Worm (Caenorhabditis elegans) whole organism, mixed stage, embryonic: ENCODE measurements around the gene paic-1.

Source experiments
- M03D4.4 ChIP-seq: sonication (generic microtip); optimal IDR thresholded peaks from 2 replicates; lab custom pipeline; 2017; ENCODE audit warnings: mild to moderate bottlenecking, missing genetic modification characterization, missing compliant biosample characterization
- bed-3 ChIP-seq: fragments of 200-800 bp; sonication (Bioruptor generic); optimal IDR thresholded peaks from 3 replicates; lab custom pipeline; 2018; ENCODE audit warnings: mild to moderate bottlenecking, missing genetic modification characterization, moderate library complexity, missing compliant biosample characterization
- blmp-1 ChIP-seq: fragments of 150-350 bp; optimal IDR thresholded peaks from 2 replicates; lab custom pipeline; 2014; ENCODE audit warnings: missing biosample characterization, missing genetic modification characterization
- ceh-43 ChIP-seq: fragments of 200-800 bp; sonication (Bioruptor generic); optimal IDR thresholded peaks from 2 replicates; lab custom pipeline; 2018; ENCODE audit warnings: mild to moderate bottlenecking, missing genetic modification characterization, moderate library complexity, missing compliant biosample characterization
- ceh-83 ChIP-seq: fragments of 200-800 bp; sonication (Bioruptor generic); optimal IDR thresholded peaks from 2 replicates; lab custom pipeline; 2018; ENCODE audit warnings: mild to moderate bottlenecking, missing genetic modification characterization, missing compliant biosample characterization
- ces-1 ChIP-seq: fragments of 150-350 bp; optimal IDR thresholded peaks from 2 replicates; lab custom pipeline; 2014; ENCODE audit warnings: missing biosample characterization, missing genetic modification reagents, missing genetic modification characterization
- elt-1 ChIP-seq: sonication (generic microtip); optimal IDR thresholded peaks from 2 replicates; lab custom pipeline; 2017; ENCODE audit warnings: missing genetic modification characterization, mild to moderate bottlenecking, missing compliant biosample characterization, antibody characterized with exemption, moderate library complexity, borderline replicate concordance; ENCODE audit not compliant: insufficient read depth
- elt-3 ChIP-seq: fragments of 150-350 bp; optimal IDR thresholded peaks from 2 replicates; lab custom pipeline; 2014; ENCODE audit warnings: missing biosample characterization, missing genetic modification characterization
- ham-2 ChIP-seq: fragments of 200-800 bp; sonication (Bioruptor generic); optimal IDR thresholded peaks from 2 replicates; lab custom pipeline; 2018; ENCODE audit warnings: mild to moderate bottlenecking, missing genetic modification characterization, missing compliant biosample characterization
- lin-13 ChIP-seq: fragments of 150-350 bp; optimal IDR thresholded peaks from 2 replicates; lab custom pipeline; 2014; ENCODE audit warnings: missing biosample characterization, missing genetic modification characterization
- lin-32 ChIP-seq: fragments of 200-800 bp; sonication (Bioruptor generic); optimal IDR thresholded peaks from 2 replicates; lab custom pipeline; 2018; ENCODE audit warnings: mild to moderate bottlenecking, missing genetic modification characterization, missing compliant biosample characterization
- lsy-2 ChIP-seq: fragments of 150-350 bp; optimal IDR thresholded peaks from 2 replicates; lab custom pipeline; 2014; ENCODE audit warnings: missing biosample characterization, missing genetic modification characterization
- mab-5 ChIP-seq: fragments of 150-350 bp; optimal IDR thresholded peaks from 2 replicates; lab custom pipeline; 2014; ENCODE audit warnings: missing biosample characterization, missing genetic modification characterization
- mls-2 ChIP-seq: sonication (generic microtip); optimal IDR thresholded peaks from 2 replicates; lab custom pipeline; 2016; ENCODE audit warnings: mild to moderate bottlenecking, missing genetic modification characterization, moderate library complexity, missing compliant biosample characterization
- nhr-12 ChIP-seq: fragments of 150-350 bp; optimal IDR thresholded peaks from 2 replicates; lab custom pipeline; 2014; ENCODE audit warnings: missing biosample characterization, missing genetic modification characterization
- nhr-2 ChIP-seq: fragments of 150-350 bp; optimal IDR thresholded peaks from 2 replicates; lab custom pipeline; 2014; ENCODE audit warnings: missing biosample characterization, missing genetic modification characterization
- nhr-237 ChIP-seq: fragments of 150-350 bp; optimal IDR thresholded peaks from 2 replicates; lab custom pipeline; 2014; ENCODE audit warnings: missing biosample characterization, missing genetic modification characterization
- nhr-28 ChIP-seq: fragments of 150-350 bp; optimal IDR thresholded peaks from 2 replicates; lab custom pipeline; 2014; ENCODE audit warnings: missing biosample characterization, missing genetic modification characterization
- pha-4 ChIP-seq: fragments of 150-350 bp; optimal IDR thresholded peaks from 2 replicates; lab custom pipeline; 2018; ENCODE audit warnings: missing biosample characterization, missing genetic modification reagents, missing genetic modification characterization
- sem-2 ChIP-seq: fragments of 200-800 bp; sonication (Bioruptor generic); optimal IDR thresholded peaks from 2 replicates; lab custom pipeline; 2018; ENCODE audit warnings: mild to moderate bottlenecking, missing genetic modification characterization, missing compliant biosample characterization
- snpc-4 ChIP-seq: fragments of 150-350 bp; optimal IDR thresholded peaks from 2 replicates; lab custom pipeline; 2014; ENCODE audit warnings: missing biosample characterization, missing genetic modification characterization
- unc-39 ChIP-seq: fragments of 150-350 bp; optimal IDR thresholded peaks from 2 replicates; lab custom pipeline; 2014; ENCODE audit warnings: missing biosample characterization, missing genetic modification characterization
- unc-62 ChIP-seq: fragments of 150-350 bp; optimal IDR thresholded peaks from 2 replicates; lab custom pipeline; 2014; ENCODE audit warnings: missing biosample characterization, missing genetic modification reagents, missing genetic modification characterization
- zip-8 ChIP-seq: fragments of 150-350 bp; optimal IDR thresholded peaks from 2 replicates; lab custom pipeline; 2014; ENCODE audit warnings: missing biosample characterization, missing genetic modification characterization
- ztf-11 ChIP-seq: fragments of 150-350 bp; optimal IDR thresholded peaks from 2 replicates; lab custom pipeline; 2014; ENCODE audit warnings: missing biosample characterization, missing genetic modification characterization

The paic-1 gene

ce11 chrII:4372406-4372805, at the start of gene paic-1:
Gene paic-1, minus strand, starts transcription at chrII:4372525.
- TF ChIP-seq M03D4.4 (tag; lab: Kevin White, UChicago) (no peak), snpc-4 (no peak), lin-32 (GFP tag; lab: Kevin White, UChicago) (no peak), elt-3 (tag; lab: Kevin White, UChicago) (no peak)

- TF ChIP-seq zip-8 (tag; lab: Kevin White, UChicago) (no peak), mab-5 (tag; lab: Kevin White, UChicago) (no peak), unc-62 (no peak), ztf-11 (tag; lab: Kevin White, UChicago) (no peak), elt-3 (tag; lab: Kevin White, UChicago) (no peak), nhr-2 (no peak)
- TF ChIP-seq, all 35 proteins: peak for 0
Observed at ce11 chrII:4419956-4420355, 47.6 kb upstream of the paic-1 start, which contains the start of gene bpnt-1. Gene bpnt-1, plus strand, starts transcription at chrII:4420256.

- no peak for TF ChIP-seq snpc-4
- TF ChIP-seq blmp-1 (tag; lab: Kevin White, UChicago): no peak
- no peak for TF ChIP-seq nhr-12 (tag; lab: Kevin White, UChicago)
- no peak for TF ChIP-seq nhr-2
- TF ChIP-seq bed-3 (GFP tag; lab: Kevin White, UChicago): no peak
- no peak for TF ChIP-seq mls-2 (tag; lab: Kevin White, UChicago)
- no peak for TF ChIP-seq ham-2 (GFP tag; lab: Kevin White, UChicago)
- TF ChIP-seq lsy-2 (tag; lab: Kevin White, UChicago): no peak
Observed at ce11 chrII:4417333-4417732, 45.0 kb upstream of the paic-1 start, which contains the start of gene sod-5. Gene sod-5, plus strand, starts transcription at chrII:4417633.

- no peak for TF ChIP-seq nhr-2
- no peak for TF ChIP-seq nhr-28 (tag; lab: Kevin White, UChicago)
- no peak for TF ChIP-seq nhr-237 (tag; lab: Kevin White, UChicago)
- TF ChIP-seq lsy-2 (tag; lab: Kevin White, UChicago): no peak
- no peak for TF ChIP-seq mab-5 (tag; lab: Kevin White, UChicago)
- TF ChIP-seq lin-32 (GFP tag; lab: Kevin White, UChicago): no peak
- no peak for TF ChIP-seq pha-4 (tag; lab: Kevin White, UChicago)
- no peak for TF ChIP-seq mls-2 (tag; lab: Kevin White, UChicago)
- no peak for TF ChIP-seq ceh-43 (GFP tag; lab: Kevin White, UChicago)
- no peak for TF ChIP-seq ceh-83 (GFP tag; lab: Kevin White, UChicago)
Observed at ce11 chrII:4409650-4410049, 37.3 kb upstream of the paic-1 start.

DNA sequence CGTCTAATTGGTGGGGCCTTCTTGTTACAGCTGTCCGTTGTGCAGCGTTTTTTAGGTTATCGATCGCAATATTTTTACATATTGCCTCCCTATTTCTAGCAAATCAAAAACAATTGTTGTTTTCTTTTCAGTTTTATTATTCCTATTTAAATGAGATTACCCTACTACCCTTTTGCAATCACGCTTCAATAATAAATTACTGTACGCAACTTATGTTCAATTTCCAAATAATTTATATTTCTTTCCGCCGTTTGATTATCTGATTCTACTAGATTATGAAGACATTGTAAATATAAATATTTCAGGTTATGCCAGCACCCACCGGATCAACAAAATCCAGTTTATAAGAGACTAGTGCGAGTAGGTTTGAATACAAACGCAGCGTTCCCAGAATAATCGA, 33.0 kb upstream of the paic-1 start, which contains the start of gene ZK430.5:
Gene ZK430.5 (plus strand): TSS at position 301 of the 400 bp plus-strand sequence.
- TF ChIP-seq blmp-1 (tag; lab: Kevin White, UChicago): no peak
- TF ChIP-seq ces-1: no peak
- TF ChIP-seq mab-5 (tag; lab: Kevin White, UChicago): no peak
- TF ChIP-seq, all 35 proteins: peak for 0

DNA sequence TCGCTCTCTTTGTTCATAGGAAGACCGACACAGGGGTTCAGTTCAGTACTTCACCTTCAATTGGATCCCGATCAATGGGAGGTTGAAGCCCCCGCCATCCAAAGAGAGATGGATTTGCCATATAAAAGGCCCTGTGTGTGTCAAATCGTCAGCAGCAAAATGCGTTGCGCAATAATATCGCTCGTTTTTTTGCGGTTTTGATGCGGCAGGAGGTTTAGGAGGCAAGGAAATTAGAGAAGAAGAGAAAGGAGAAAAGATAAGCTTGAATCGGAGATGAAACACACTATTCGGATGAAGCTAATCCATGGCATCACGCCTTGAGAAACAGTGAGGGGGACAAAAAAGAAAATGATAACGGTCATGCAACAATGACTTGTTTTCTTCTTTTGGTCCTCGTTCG, 22.1 kb upstream of the paic-1 start:
- TF ChIP-seq ceh-43 (GFP tag; lab: Kevin White, UChicago): no peak
- TF ChIP-seq ham-2 (GFP tag; lab: Kevin White, UChicago): peak; percentile 15
- TF ChIP-seq ztf-11 (tag; lab: Kevin White, UChicago): no peak
- no peak for TF ChIP-seq sem-2 (GFP tag; lab: Kevin White, UChicago)
- no peak for TF ChIP-seq elt-1 (tag; lab: Kevin White, UChicago)
- TF ChIP-seq unc-39 (tag; lab: Kevin White, UChicago): no peak
- peak; percentile 69 for TF ChIP-seq zip-8 (tag; lab: Kevin White, UChicago)

- TF ChIP-seq bed-3 (GFP tag; lab: Kevin White, UChicago): no peak
- no peak for TF ChIP-seq unc-62
- no peak for TF ChIP-seq ceh-83 (GFP tag; lab: Kevin White, UChicago)
- no peak for TF ChIP-seq lin-32 (GFP tag; lab: Kevin White, UChicago)
- TF ChIP-seq lin-13 (tag; lab: Kevin White, UChicago): no peak
- TF ChIP-seq elt-3 (tag; lab: Kevin White, UChicago): no peak
- TF ChIP-seq zip-8 (tag; lab: Kevin White, UChicago): no peak
- TF ChIP-seq M03D4.4 (tag; lab: Kevin White, UChicago): no peak
- TF ChIP-seq snpc-4: no peak
Observed at ce11 chrII:4392526-4393057, 20.3 kb upstream of the paic-1 start, which contains the start of gene mlt-7. Gene mlt-7, plus strand, starts transcription at chrII:4393007.
